Worm (Caenorhabditis elegans): Measurements from ENCODE around the gene R144.10.
A peak's percentile ranks its signal among the peaks of the same experiment; 100 is the strongest.

R144.10 gene

ce11 chrIII:5018116-5018689 is 16.1 kb upstream of the R144.10 start, which contains the start of gene wip-1:
Gene wip-1 (plus strand): TSS chrIII:5018639.
- TF ChIP-seq lsy-27 (tag; optimal IDR thresholded peaks at IDR 0.05; ENCODE audit: borderline replicate concordance, insufficient read depth): peak; percentile 81
- TF ChIP-seq Y79H2A.3 (GFP tag; conservative IDR thresholded peaks at IDR 0.05): peak; percentile 83
- TF ChIP-seq repo-1 (tag; optimal IDR thresholded peaks at IDR 0.05): peak; percentile 96
- TF ChIP-seq snpc-1.3 (tag; optimal IDR thresholded peaks at IDR 0.05; ENCODE audit: insufficient read depth): peak; percentile 96
- TF ChIP-seq hlh-12 (tag; optimal IDR thresholded peaks at IDR 0.05): no peak
- TF ChIP-seq atf-7 (tag; optimal IDR thresholded peaks at IDR 0.05): peak; percentile 92
- TF ChIP-seq chd-7 (tag; optimal IDR thresholded peaks at IDR 0.05): peak; percentile 89
- no peak for TF ChIP-seq ccch-3 (GFP tag; optimal IDR thresholded peaks at IDR 0.05)
- TF ChIP-seq Y67H2A.10 (GFP tag; conservative IDR thresholded peaks at IDR 0.05): peak; percentile 89
- no peak for TF ChIP-seq hlh-26 (GFP tag; conservative IDR thresholded peaks at IDR 0.05)
- TF ChIP-seq nfyb-1 (GFP tag; IDR thresholded peaks at IDR 0.05): peak; percentile 98
- peak; percentile 95 for TF ChIP-seq Y56A3A.18 (GFP tag; IDR thresholded peaks at IDR 0.05)
- TF ChIP-seq B0336.3 (GFP tag; IDR thresholded peaks at IDR 0.05): peak; percentile 99
- TF ChIP-seq attf-5 (GFP tag; optimal IDR thresholded peaks at IDR 0.05): peak; percentile 100
- no peak for TF ChIP-seq T26A5.8 (tag; optimal IDR thresholded peaks at IDR 0.05)
- TF ChIP-seq F22D6.2 (tag; optimal IDR thresholded peaks at IDR 0.05): peak; percentile 87
- peak; percentile 88 for TF ChIP-seq T07F8.4 (tag; optimal IDR thresholded peaks at IDR 0.05)
- TF ChIP-seq mxl-1 (tag; optimal IDR thresholded peaks at IDR 0.05): peak; percentile 37
- TF ChIP-seq ztf-28 (GFP tag; IDR thresholded peaks at IDR 0.05): peak; percentile 92
- TF ChIP-seq dpff-1 (tag; optimal IDR thresholded peaks at IDR 0.05): no peak
- TF ChIP-seq ceh-58 (GFP tag; IDR thresholded peaks at IDR 0.05): no peak
- peak; percentile 79 for TF ChIP-seq aptf-2 (GFP tag; conservative IDR thresholded peaks at IDR 0.05)
- peak; percentile 99 for TF ChIP-seq pbrm-1 (GFP tag; IDR thresholded peaks at IDR 0.05)
- TF ChIP-seq pha-4 (tag; optimal IDR thresholded peaks at IDR 0.05): peak; percentile 80
- TF ChIP-seq athp-1 (tag; optimal IDR thresholded peaks at IDR 0.05): peak; percentile 98
- peak; percentile 91 for TF ChIP-seq sptf-2 (GFP tag; optimal IDR thresholded peaks at IDR 0.05)
- peak; percentile 97 for TF ChIP-seq ztf-26 (tag; optimal IDR thresholded peaks at IDR 0.05)
- TF ChIP-seq lin-54 (GFP tag; optimal IDR thresholded peaks at IDR 0.05): peak; percentile 98
- TF ChIP-seq zim-3 (tag; optimal IDR thresholded peaks at IDR 0.05): peak; percentile 64
- TF ChIP-seq C06A6.2 (GFP tag; conservative IDR thresholded peaks at IDR 0.05): peak; percentile 93
- TF ChIP-seq zfh-2 (GFP tag; conservative IDR thresholded peaks at IDR 0.05): peak; percentile 97
- TF ChIP-seq hsf-1 (GFP tag; IDR thresholded peaks at IDR 0.05): peak; percentile 90
- TF ChIP-seq let-526 (GFP tag; IDR thresholded peaks at IDR 0.05): peak; percentile 91
- peak; percentile 95 for TF ChIP-seq lir-1 (GFP tag; conservative IDR thresholded peaks at IDR 0.05)
- TF ChIP-seq F10E7.11 (tag; optimal IDR thresholded peaks at IDR 0.05): peak; percentile 71
- TF ChIP-seq madf-8 (GFP tag; conservative IDR thresholded peaks at IDR 0.05): peak; percentile 89
- TF ChIP-seq nfya-2 (GFP tag; IDR thresholded peaks at IDR 0.05): no peak
- TF ChIP-seq ztf-6 (GFP tag; IDR thresholded peaks at IDR 0.05): 0 out of 2 replicates have a peak, but pooled peaks have one; percentile 73
- TF ChIP-seq nhr-80 (tag; optimal IDR thresholded peaks at IDR 0.05): peak; percentile 99
- TF ChIP-seq Y53G8AR.9 (GFP tag; conservative IDR thresholded peaks at IDR 0.05): peak; percentile 98
- TF ChIP-seq cebp-1 (GFP tag; IDR thresholded peaks at IDR 0.05): peak; percentile 90
- peak; percentile 97 for TF ChIP-seq cebp-1 (tag; optimal IDR thresholded peaks at IDR 0.05)
- peak; percentile 98 for TF ChIP-seq lin-40 (tag; optimal IDR thresholded peaks at IDR 0.05)
- peak; percentile 96 for TF ChIP-seq unc-130 (GFP tag; optimal IDR thresholded peaks at IDR 0.05)
- no peak for TF ChIP-seq tbx-9 (tag; optimal IDR thresholded peaks at IDR 0.05; ENCODE audit: borderline replicate concordance)
- TF ChIP-seq F23B12.7 (tag; optimal IDR thresholded peaks at IDR 0.05; ENCODE audit: insufficient read depth): peak; percentile 98
- TF ChIP-seq mcd-1 (GFP tag; IDR thresholded peaks at IDR 0.05): peak; percentile 96

Measured in whole organism, young adult.